ENCODE assay signal across 2 worm cellular contexts in genomic region chrX:14453735-14454134, ce11.
TF ChIP-seq lines count a peak whose summit lies in the region.

F23D12.7 (minus strand) TSS chrX:14453835.

TF ChIP-seq in whole organism, L1 larva, 84 proteins besides CTCF, POLR2A, EP300 and RAD21:
- TF ChIP-seq ztf-11 (tag; optimal IDR thresholded peaks at IDR 0.05; lab: Kevin White, UChicago) = no peak
- peak; percentile 43 for TF ChIP-seq rnt-1 (tag; optimal IDR thresholded peaks at IDR 0.05; lab: Kevin White, UChicago)
- no peak for TF ChIP-seq ceh-82 (tag; optimal IDR thresholded peaks at IDR 0.05; lab: Kevin White, UChicago)

TF ChIP-seq in whole organism, mixed stage, embryonic, 35 proteins besides CTCF, POLR2A, EP300 and RAD21:
- TF ChIP-seq bed-3 (GFP tag; optimal IDR thresholded peaks at IDR 0.05; lab: Kevin White, UChicago) = no peak
- TF ChIP-seq hlh-1 (tag; optimal IDR thresholded peaks at IDR 0.05; lab: Kevin White, UChicago) = peak; percentile 52
- no peak for TF ChIP-seq flh-1 (GFP tag; optimal IDR thresholded peaks at IDR 0.05; lab: Kevin White, UChicago)
- no peak for TF ChIP-seq ham-2 (GFP tag; optimal IDR thresholded peaks at IDR 0.05; lab: Kevin White, UChicago)
- TF ChIP-seq drap-1 (GFP tag; optimal IDR thresholded peaks at IDR 0.05; lab: Kevin White, UChicago) = no peak
- no peak for TF ChIP-seq unc-62 (GFP tag; optimal IDR thresholded peaks at IDR 0.05; lab: Kevin White, UChicago)
